Fruit fly (Drosophila melanogaster): ENCODE results near the gene CG31542.
A peak's percentile ranks its signal among the peaks of the same experiment; 100 is the strongest.

The CG31542 gene

dm6 chr3R:5331764-5332405 is 37.5 kb upstream of the CG31542 start (continued):
- no peak for TF ChIP-seq CG32006 (GFP tag; optimal IDR thresholded peaks at IDR 0.05)
- TF ChIP-seq CG6276 (GFP tag; optimal IDR thresholded peaks at IDR 0.05), result no peak
- TF ChIP-seq acj6 (GFP tag; optimal IDR thresholded peaks at IDR 0.05), result peak; percentile 52
- TF ChIP-seq CG6808 (GFP tag; optimal IDR thresholded peaks at IDR 0.05), result peak; percentile 50
- TF ChIP-seq CG34406 (GFP tag; optimal IDR thresholded peaks at IDR 0.05), result peak; percentile 43
- no peak for TF ChIP-seq Eip93F (GFP tag; optimal IDR thresholded peaks at IDR 0.05)
- peak; percentile 63 for TF ChIP-seq CG10631 (GFP tag; optimal IDR thresholded peaks at IDR 0.05)
- no peak for TF ChIP-seq dac (GFP tag; optimal IDR thresholded peaks at IDR 0.05)
- TF ChIP-seq CG6792 (GFP tag; optimal IDR thresholded peaks at IDR 0.05), result peak; percentile 52
- TF ChIP-seq Gug (GFP tag; IDR thresholded peaks at IDR 0.05), result no peak
- TF ChIP-seq Met (GFP tag; optimal IDR thresholded peaks at IDR 0.05), result peak; percentile 49
- TF ChIP-seq svp (GFP tag), result peak; percentile 76
- peak; percentile 70 for TF ChIP-seq CG10669 (GFP tag; optimal IDR thresholded peaks at IDR 0.05)
- no peak for TF ChIP-seq CG16779 (tag; optimal IDR thresholded peaks at IDR 0.05)
- peak; percentile 68 for TF ChIP-seq dsx (GFP tag; optimal IDR thresholded peaks at IDR 0.05; ENCODE audit: poor library complexity, severe bottlenecking)
- peak; percentile 11 for TF ChIP-seq CG8319 (GFP tag; optimal IDR thresholded peaks at IDR 0.05)
- TF ChIP-seq CG8119 (GFP tag; IDR thresholded peaks at IDR 0.05), result no peak
- peak; percentile 50 for TF ChIP-seq Sox102F (GFP tag; optimal IDR thresholded peaks at IDR 0.05)
- TF ChIP-seq CG11762 (GFP tag; optimal IDR thresholded peaks at IDR 0.05; ENCODE audit: insufficient read depth), result no peak
- TF ChIP-seq CG1621 (tag; optimal IDR thresholded peaks at IDR 0.05), result peak; percentile 21
- TF ChIP-seq Sox14 (GFP tag; optimal IDR thresholded peaks at IDR 0.05), result peak; percentile 69
- no peak for TF ChIP-seq Hr4 (GFP tag; optimal IDR thresholded peaks at IDR 0.05)
- peak; percentile 62 for TF ChIP-seq topi (GFP tag; optimal IDR thresholded peaks at IDR 0.05)
- TF ChIP-seq achi (GFP tag; optimal IDR thresholded peaks at IDR 0.05), result peak; percentile 41
- TF ChIP-seq Blimp-1 (GFP tag; optimal IDR thresholded peaks at IDR 0.05), result peak; percentile 82
- TF ChIP-seq spab (GFP tag; optimal IDR thresholded peaks at IDR 0.05), result peak; percentile 61
- peak; percentile 15 for TF ChIP-seq CG11902 (GFP tag; optimal IDR thresholded peaks at IDR 0.05)

dm6 chr3R:5346707-5347323 is 22.5 kb upstream of the CG31542 start:
- TF ChIP-seq Sox15 (GFP tag; optimal IDR thresholded peaks at IDR 0.05) (no peak), Hr38 (GFP tag; optimal IDR thresholded peaks at IDR 0.05) (no peak), CG34406 (GFP tag; optimal IDR thresholded peaks at IDR 0.05) (no peak), esn (GFP tag; optimal IDR thresholded peaks at IDR 0.05) (no peak), CG10631 (GFP tag; optimal IDR thresholded peaks at IDR 0.05) (no peak), Sox102F (GFP tag; optimal IDR thresholded peaks at IDR 0.05) (no peak), fd59A (GFP tag; optimal IDR thresholded peaks at IDR 0.05) (no peak), svp (GFP tag) (no peak), CG10669 (GFP tag; optimal IDR thresholded peaks at IDR 0.05) (no peak), Met (GFP tag; optimal IDR thresholded peaks at IDR 0.05) (no peak)

dm6 chr3R:5350393-5350972 is 18.9 kb upstream of the CG31542 start, which contains the start of gene mtd:
Gene mtd (minus strand): TSS chr3R:5350443.
- TF ChIP-seq CG6163 (GFP tag; IDR thresholded peaks at IDR 0.05) (0 out of 3 replicates have a peak, but pooled peaks have one; percentile 28), svp (GFP tag) (no peak), CG11762 (GFP tag; optimal IDR thresholded peaks at IDR 0.05; ENCODE audit: insufficient read depth) (no peak)

All from whole organism, prepupa.